Worm (Caenorhabditis elegans) whole organism, L4 larva: ENCODE results near the gene T10H4.13.

ENCODE experiments used
- D1046.2 ChIP-seq: fragments of 200-800 bp; sonication (Bioruptor generic); IDR thresholded peaks from 2 replicates; pipeline ENCODE4 v1.3.6; 2022; ENCODE audit warnings: missing genetic modification characterization, missing compliant biosample characterization
- F26F4.8 ChIP-seq: fragments of 200-800 bp; sonication (Bioruptor generic); conservative IDR thresholded peaks from 2 replicates; pipeline ENCODE4 v1.3.6; 2022; ENCODE audit warnings: missing genetic modification characterization, missing compliant biosample characterization
- F44E2.7 ChIP-seq: fragments of 200-800 bp; sonication (Bioruptor generic); IDR thresholded peaks from 2 replicates; pipeline ENCODE4 v2.1.2; 2022; ENCODE audit warnings: missing genetic modification characterization, missing compliant biosample characterization
- ama-1 ChIP-seq: fragments of 150-350 bp; optimal IDR thresholded peaks from 2 replicates; lab custom pipeline; 2014; ENCODE audit warnings: inconsistent platforms, mixed read lengths
- ceh-28 ChIP-seq: fragments of 150-350 bp; optimal IDR thresholded peaks from 2 replicates; lab custom pipeline; 2014; ENCODE audit warnings: missing biosample characterization, missing genetic modification reagents, missing genetic modification characterization
- ceh-62 ChIP-seq: sonication (generic microtip); optimal IDR thresholded peaks from 2 replicates; lab custom pipeline; 2017; ENCODE audit warnings: missing biosample characterization, missing genetic modification characterization
- ces-1 ChIP-seq: fragments of 150-350 bp; sonication (generic microtip); optimal IDR thresholded peaks from 4 replicates; lab custom pipeline; 2014; ENCODE audit warnings: missing biosample characterization, missing genetic modification reagents, missing genetic modification characterization
- daf-19 ChIP-seq: fragments of 200-800 bp; sonication (Bioruptor generic); conservative IDR thresholded peaks from 2 replicates; pipeline ENCODE4 v1.3.6; 2022; ENCODE audit warnings: missing genetic modification characterization, missing compliant biosample characterization
- daf-8 ChIP-seq: fragments of 200-800 bp; sonication (Bioruptor generic); IDR thresholded peaks from 2 replicates; pipeline ENCODE4 v1.3.6; 2022; ENCODE audit warnings: missing genetic modification characterization, missing compliant biosample characterization
- dmd-6 ChIP-seq: fragments of 200-800 bp; sonication (Bioruptor generic); IDR thresholded peaks from 2 replicates; pipeline ENCODE4 v1.3.6; 2022; ENCODE audit warnings: missing genetic modification reagents, missing genetic modification characterization, missing compliant biosample characterization
- dmd-8 ChIP-seq: fragments of 200-800 bp; sonication (Bioruptor generic); IDR thresholded peaks from 2 replicates; pipeline ENCODE4 v1.3.6; 2022; ENCODE audit warnings: missing genetic modification characterization, missing compliant biosample characterization
- dmd-9 ChIP-seq: fragments of 200-800 bp; sonication (Bioruptor generic); IDR thresholded peaks from 2 replicates; pipeline ENCODE4 v1.3.6; 2022; ENCODE audit warnings: missing genetic modification reagents, missing genetic modification characterization, missing compliant biosample characterization
- dve-1 ChIP-seq: sonication (generic microtip); optimal IDR thresholded peaks from 2 replicates; lab custom pipeline; 2017; ENCODE audit warnings: antibody characterized with exemption, mild to moderate bottlenecking, missing genetic modification characterization, missing compliant biosample characterization; ENCODE audit not compliant: insufficient read depth
- egl-27 ChIP-seq: sonication (generic microtip); optimal IDR thresholded peaks from 3 replicates; lab custom pipeline; 2017; ENCODE audit warnings: missing biosample characterization, missing genetic modification reagents, missing genetic modification characterization
- fkh-10 ChIP-seq: fragments of 150-350 bp; optimal IDR thresholded peaks from 2 replicates; lab custom pipeline; 2014; ENCODE audit warnings: missing biosample characterization, missing genetic modification reagents, missing genetic modification characterization
- hlh-30 ChIP-seq: sonication (generic microtip); optimal IDR thresholded peaks from 2 replicates; lab custom pipeline; 2017; ENCODE audit warnings: antibody characterized with exemption, mild to moderate bottlenecking, missing genetic modification characterization, missing compliant biosample characterization; ENCODE audit not compliant: insufficient read depth
- jun-1 ChIP-seq: fragments of 150-350 bp; optimal IDR thresholded peaks from 2 replicates; lab custom pipeline; 2014; ENCODE audit warnings: missing biosample characterization, missing genetic modification reagents, missing genetic modification characterization
- lin-13 ChIP-seq: fragments of 150-350 bp; optimal IDR thresholded peaks from 2 replicates; lab custom pipeline; 2014; ENCODE audit warnings: missing biosample characterization, missing genetic modification reagents, missing genetic modification characterization
- lin-29 ChIP-seq: fragments of 200-800 bp; sonication (Bioruptor generic); IDR thresholded peaks from 2 replicates; pipeline ENCODE4 v1.3.6; 2022; ENCODE audit warnings: missing genetic modification reagents, missing genetic modification characterization, missing compliant biosample characterization
- madf-5 ChIP-seq, 2 experiments: fragments of 200-800 bp; sonication (Bioruptor generic); IDR thresholded peaks; 2 replicates each; pipeline ENCODE4 v1.3.6; 2022; ENCODE audit warnings: missing compliant biosample characterization in 2 of 2, missing genetic modification characterization in 2 of 2
- mdl-1 ChIP-seq, 2 experiments: fragments of 150-350 bp in 1 of 2; sonication (generic microtip) in 1 of 2; optimal IDR thresholded peaks; 2 replicates each; lab custom pipeline; 2014 to 2017; ENCODE audit warnings: missing biosample characterization in 2 of 2, missing genetic modification characterization in 2 of 2
- mdt-29 ChIP-seq: fragments of 200-800 bp; sonication (Bioruptor generic); IDR thresholded peaks from 2 replicates; pipeline ENCODE4 v1.3.6; 2022; ENCODE audit warnings: missing genetic modification reagents, missing genetic modification characterization, missing compliant biosample characterization
- nhr-102 ChIP-seq: sonication (generic microtip); optimal IDR thresholded peaks from 2 replicates; lab custom pipeline; 2016; ENCODE audit warnings: mild to moderate bottlenecking, missing genetic modification characterization, moderate library complexity, missing compliant biosample characterization
- nhr-11 ChIP-seq: fragments of 150-350 bp; optimal IDR thresholded peaks from 2 replicates; lab custom pipeline; 2014; ENCODE audit warnings: missing biosample characterization, missing genetic modification characterization
- nhr-111 ChIP-seq: fragments of 200-800 bp; sonication (Bioruptor generic); optimal IDR thresholded peaks from 2 replicates; lab custom pipeline; 2018; ENCODE audit warnings: mild to moderate bottlenecking, missing genetic modification characterization, missing compliant biosample characterization
- nhr-25 ChIP-seq: sonication (generic microtip); optimal IDR thresholded peaks from 2 replicates; lab custom pipeline; 2017; ENCODE audit warnings: missing genetic modification characterization, mild to moderate bottlenecking, missing compliant biosample characterization, antibody characterized with exemption, moderate library complexity, borderline replicate concordance; ENCODE audit not compliant: insufficient read depth
- nhr-28 ChIP-seq: fragments of 150-350 bp; optimal IDR thresholded peaks from 2 replicates; lab custom pipeline; 2014; ENCODE audit warnings: missing biosample characterization, missing genetic modification characterization
- nhr-77 ChIP-seq: fragments of 150-350 bp; optimal IDR thresholded peaks from 2 replicates; lab custom pipeline; 2014; ENCODE audit warnings: missing biosample characterization, missing genetic modification characterization
- saeg-2 ChIP-seq: fragments of 200-800 bp; sonication (Bioruptor generic); IDR thresholded peaks from 2 replicates; pipeline ENCODE4 v1.3.6; 2022; ENCODE audit warnings: missing genetic modification reagents, missing genetic modification characterization, missing compliant biosample characterization
- tra-1 ChIP-seq: fragments of 200-800 bp; sonication (Bioruptor generic); IDR thresholded peaks from 2 replicates; pipeline ENCODE4 v1.3.6; 2022; ENCODE audit warnings: missing genetic modification reagents, missing genetic modification characterization, missing compliant biosample characterization
- unc-130 ChIP-seq: sonication (generic microtip); optimal IDR thresholded peaks from 2 replicates; lab custom pipeline; 2016; ENCODE audit warnings: missing genetic modification reagents, missing genetic modification characterization, missing compliant biosample characterization
- unc-62 ChIP-seq, 3 experiments: fragments of 150-350 bp in 1 of 3; sonication (generic microtip); optimal IDR thresholded peaks in 2 of 3; peaks in 1 of 3; 1 replicate in 1 of 3; 2 replicates in 2 of 3; lab custom pipeline; 2014 to 2017; ENCODE audit warnings: missing biosample characterization in 3 of 3, missing genetic modification characterization in 3 of 3, missing genetic modification reagents in 3 of 3, missing genotype in 1 of 3
- vab-7 ChIP-seq: fragments of 200-800 bp; sonication (Bioruptor generic); IDR thresholded peaks from 2 replicates; pipeline ENCODE4 v1.3.6; 2022; ENCODE audit warnings: missing genetic modification reagents, missing genetic modification characterization, missing compliant biosample characterization
- zag-1 ChIP-seq: fragments of 150-350 bp; optimal IDR thresholded peaks from 2 replicates; lab custom pipeline; 2014; ENCODE audit warnings: missing biosample characterization, missing genetic modification characterization
- zfp-3 ChIP-seq: fragments of 200-800 bp; sonication (Bioruptor generic); conservative IDR thresholded peaks from 2 replicates; pipeline ENCODE4 v1.3.6; 2022; ENCODE audit warnings: missing genetic modification reagents, missing genetic modification characterization, missing compliant biosample characterization
- ztf-7 ChIP-seq: fragments of 150-350 bp; optimal IDR thresholded peaks from 2 replicates; lab custom pipeline; 2014; ENCODE audit warnings: missing biosample characterization, missing genetic modification characterization

Gene T10H4.13

DNA sequence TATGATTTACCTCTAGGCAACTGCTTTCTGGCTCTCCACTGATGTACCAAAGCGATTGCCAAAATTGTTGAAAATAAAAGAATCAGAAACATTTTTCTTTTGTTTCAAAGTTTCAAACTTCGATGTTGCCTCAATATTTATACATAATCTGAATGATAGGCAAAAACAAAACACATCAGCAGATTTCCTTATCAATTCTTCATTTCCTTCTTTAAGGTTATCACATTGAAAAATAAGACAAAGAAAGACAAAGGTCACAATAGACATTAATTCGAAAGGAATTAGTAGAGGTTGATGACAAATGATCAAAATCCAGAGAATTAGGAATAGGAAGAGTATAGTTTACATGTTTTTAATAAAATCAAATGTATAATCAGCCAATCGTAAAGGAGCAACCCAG, 23.7 kb upstream of the T10H4.13 start, which contains the start of gene cyp-34A2:
cyp-34A2 (minus strand) TSS at position 101 of the 400 bp plus-strand sequence.
- TF ChIP-seq daf-8 (GFP tag; lab: Robert Waterston, UW) = no peak
- no peak for TF ChIP-seq F44E2.7 (GFP tag; lab: Robert Waterston, UW)

- TF ChIP-seq F26F4.8 (GFP tag; lab: Robert Waterston, UW) (no peak), lin-29 (GFP tag; lab: Robert Waterston, UW) (no peak), daf-8 (GFP tag; lab: Robert Waterston, UW) (no peak), ces-1 (no peak), zag-1 (tag; lab: Kevin White, UChicago) (no peak), D1046.2 (GFP tag; lab: Robert Waterston, UW) (no peak), madf-5 (GFP tag; IDR thresholded peaks at IDR 0.05; lab: Robert Waterston, UW) (no peak), ceh-62 (tag; lab: Kevin White, UChicago) (no peak), jun-1 (no peak), tra-1 (GFP tag; lab: Robert Waterston, UW) (no peak), saeg-2 (GFP tag; lab: Robert Waterston, UW) (no peak), dve-1 (tag; lab: Kevin White, UChicago) (no peak), lin-13 (no peak), unc-130 (GFP tag; lab: Kevin White, UChicago) (no peak), mdt-29 (GFP tag; lab: Robert Waterston, UW) (no peak), ztf-7 (tag; lab: Kevin White, UChicago) (no peak), dmd-9 (GFP tag; lab: Robert Waterston, UW) (no peak), daf-19 (GFP tag; lab: Robert Waterston, UW) (no peak)
These were observed 20.6 kb upstream of the T10H4.13 start, which contains the start of gene cyp-34A1 for ce11 chrV:15287856-15288255. Gene cyp-34A1, minus strand, starts transcription at chrV:15287956.

- peak; percentile 96 for TF ChIP-seq dmd-6 (GFP tag; lab: Robert Waterston, UW)
- no peak for TF ChIP-seq zfp-3
- TF ChIP-seq, all 104 proteins: peak for 1
These were observed 18.7 kb upstream of the T10H4.13 start for ce11 chrV:15285984-15286383.

- TF ChIP-seq vab-7 (GFP tag; lab: Robert Waterston, UW) (no peak), nhr-111 (GFP tag; lab: Kevin White, UChicago) (no peak), fkh-10 (GFP tag; lab: Kevin White, UChicago) (no peak)
These were observed 14.1 kb upstream of the T10H4.13 start, which contains the start of the genes srw-19 and srx-51 for ce11 chrV:15281279-15281949. Gene srw-19, minus strand, starts transcription at chrV:15281379. Gene srx-51, plus strand, starts transcription at chrV:15281899.

- peak; percentile 19 for TF ChIP-seq nhr-11
- no peak for TF ChIP-seq unc-62 (GFP tag; optimal IDR thresholded peaks at IDR 0.05 in 1 of 2; lab: Kevin White, UChicago)
- TF ChIP-seq unc-62 (tag; optimal IDR thresholded peaks at IDR 0.05; lab: Kevin White, UChicago) = no peak
These were observed 9.6 kb upstream of the T10H4.13 start, which contains the start of gene srw-17 for ce11 chrV:15276915-15277314. Gene srw-17, minus strand, starts transcription at chrV:15277015.

DNA sequence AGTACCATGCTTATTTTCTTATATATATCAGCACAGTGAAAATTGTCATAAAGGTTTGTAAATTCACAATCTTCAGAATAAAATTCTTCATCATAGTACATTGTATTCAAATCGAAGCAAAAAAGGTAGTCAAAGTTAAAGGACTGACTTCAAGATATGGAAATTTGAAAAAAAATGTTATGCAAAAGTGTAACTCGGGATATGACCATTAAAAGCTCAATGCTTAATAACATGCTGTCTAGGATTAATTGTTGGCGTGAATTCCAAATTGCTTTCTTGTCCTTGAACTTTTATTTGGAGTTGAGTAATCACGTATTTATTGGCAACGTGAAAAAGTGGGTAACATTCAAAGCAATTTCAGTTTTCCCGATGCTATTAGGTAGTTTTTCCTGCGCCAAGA, 7.5 kb upstream of the T10H4.13 start, which contains the start of gene srw-16:
srw-16 (minus strand) TSS at position 101 of the 400 bp plus-strand sequence.
- TF ChIP-seq mdl-1 (tag; optimal IDR thresholded peaks at IDR 0.05; lab: Kevin White, UChicago) (no peak), hlh-30 (tag; lab: Kevin White, UChicago) (no peak), nhr-25 (tag; lab: Kevin White, UChicago) (no peak), nhr-28 (tag; lab: Kevin White, UChicago) (no peak), jun-1 (no peak), lin-13 (no peak), nhr-77 (no peak), egl-27 (tag; lab: Kevin White, UChicago) (no peak), nhr-102 (tag; lab: Kevin White, UChicago) (no peak), ama-1 (no peak), vab-7 (GFP tag; lab: Robert Waterston, UW) (no peak), D1046.2 (GFP tag; lab: Robert Waterston, UW) (no peak), dmd-8 (GFP tag; lab: Robert Waterston, UW) (no peak), ceh-28 (tag; lab: Kevin White, UChicago) (no peak)
